Worm (Caenorhabditis elegans): ENCODE measurements around the gene Y53G8AL.1.

DNA sequence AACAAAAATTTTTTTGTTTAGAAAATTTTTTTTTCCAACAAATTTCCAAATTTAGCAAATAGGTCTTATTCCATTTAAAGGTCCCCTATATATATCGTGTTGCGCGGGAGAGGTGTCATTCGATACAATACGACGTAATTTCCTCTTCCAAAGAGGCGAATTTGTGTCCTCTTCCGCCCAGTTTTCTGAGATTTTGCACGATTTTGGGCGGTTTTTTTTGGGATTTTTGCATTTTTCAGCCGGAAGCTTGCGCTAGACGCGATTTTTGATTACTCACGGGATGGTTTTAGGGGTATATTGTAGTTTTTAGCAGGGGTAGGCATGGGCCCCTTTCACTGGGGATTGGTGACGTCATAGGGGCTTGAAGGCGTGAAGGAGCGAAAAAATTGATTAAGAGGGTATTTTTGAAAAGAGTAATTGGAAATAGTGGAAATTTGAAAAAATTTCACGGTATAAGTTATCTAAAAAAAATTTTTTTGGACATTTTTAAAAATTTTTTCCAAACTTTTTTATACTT, 17.8 kb downstream of the Y53G8AL.1 start, which contains the start of gene Y53G8AL.4:
- TF ChIP-seq unc-62 (GFP tag; optimal IDR thresholded peaks at IDR 0.05) (no peak), lsy-2 (tag; optimal IDR thresholded peaks at IDR 0.05) (no peak), nhr-2 (tag; optimal IDR thresholded peaks at IDR 0.05) (no peak), ces-1 (GFP tag; optimal IDR thresholded peaks at IDR 0.05) (no peak), unc-39 (tag; optimal IDR thresholded peaks at IDR 0.05) (no peak), mab-5 (tag; optimal IDR thresholded peaks at IDR 0.05) (no peak), nhr-12 (tag; optimal IDR thresholded peaks at IDR 0.05) (no peak), nhr-28 (tag; optimal IDR thresholded peaks at IDR 0.05) (no peak), pha-4 (tag; optimal IDR thresholded peaks at IDR 0.05) (no peak), nhr-237 (tag; optimal IDR thresholded peaks at IDR 0.05) (no peak), ceh-39 (tag; optimal IDR thresholded peaks at IDR 0.05) (no peak)
